Fruit fly (Drosophila melanogaster) whole organism, wandering third instar larva: ENCODE results near the gene Jon65Ai.

Experiments used
- Abd-B ChIP-seq: fragments of >200 bp; optimal IDR thresholded peaks from 2 replicates; lab custom pipeline; 2017; ENCODE audit warnings: missing biosample characterization, missing genetic modification characterization
- CG32264 ChIP-seq: fragments of 200-800 bp; sonication (Bioruptor generic); optimal IDR thresholded peaks from 2 replicates; lab custom pipeline; 2016; ENCODE audit warnings: missing biosample characterization, missing genetic modification characterization
- CG9705 ChIP-seq: fragments of 200-800 bp; sonication (Bioruptor generic); optimal IDR thresholded peaks from 2 replicates; lab custom pipeline; 2018; ENCODE audit warnings: missing biosample characterization, mild to moderate bottlenecking, missing genetic modification characterization
- CrebA ChIP-seq: fragments of 200-800 bp; sonication (Bioruptor generic); optimal IDR thresholded peaks from 2 replicates; lab custom pipeline; 2016; ENCODE audit warnings: missing biosample characterization, mild to moderate bottlenecking, missing genetic modification characterization, borderline replicate concordance
- Dfd ChIP-seq: fragments of >200 bp; optimal IDR thresholded peaks from 2 replicates; lab custom pipeline; 2017; ENCODE audit warnings: missing biosample characterization, missing genetic modification characterization
- Dif ChIP-seq: fragments of 200-275, 200-300 bp; sonication (Bioruptor generic); optimal IDR thresholded peaks from 2 replicates; lab custom pipeline; 2018; ENCODE audit warnings: missing biosample characterization, missing genetic modification characterization; ENCODE audit not compliant: partially characterized antibody
- GATAd ChIP-seq: sonication (Bioruptor generic); optimal IDR thresholded peaks from 2 replicates; lab custom pipeline; 2016; ENCODE audit warnings: missing biosample characterization, missing genetic modification characterization
- HLH106 ChIP-seq: fragments of 200-800 bp; optimal IDR thresholded peaks from 3 replicates; lab custom pipeline; 2019; ENCODE audit warnings: missing biosample characterization, mild to moderate bottlenecking, missing genetic modification characterization, moderate library complexity
- Hnf4 ChIP-seq: fragments of 200-800 bp; sonication (Bioruptor generic); optimal IDR thresholded peaks from 2 replicates; lab custom pipeline; 2016; ENCODE audit warnings: missing biosample characterization, mild to moderate bottlenecking, missing genetic modification characterization
- Hr78 ChIP-seq: fragments of >200 bp; optimal IDR thresholded peaks from 2 replicates; lab custom pipeline; 2017; ENCODE audit warnings: missing biosample characterization, missing genetic modification characterization
- Hr83 ChIP-seq: fragments of 200-300 bp; sonication (Bioruptor generic); optimal IDR thresholded peaks from 2 replicates; lab custom pipeline; 2016; ENCODE audit warnings: missing biosample characterization, mild to moderate bottlenecking, missing genetic modification characterization, moderate library complexity; ENCODE audit not compliant: poor library complexity, severe bottlenecking
- Jra ChIP-seq: sonication (Bioruptor generic); optimal IDR thresholded peaks from 2 replicates; lab custom pipeline; 2016; ENCODE audit warnings: missing biosample characterization, missing genetic modification characterization
- Mio ChIP-seq: sonication (Bioruptor generic); optimal IDR thresholded peaks from 2 replicates; lab custom pipeline; 2016; ENCODE audit warnings: missing biosample characterization, missing genetic modification characterization
- Myc ChIP-seq: fragments of >200 bp; optimal IDR thresholded peaks from 2 replicates; lab custom pipeline; 2017
- N ChIP-seq: fragments of >200 bp; optimal IDR thresholded peaks from 2 replicates; lab custom pipeline; 2018; ENCODE audit warnings: missing biosample characterization, missing external identifiers, missing genetic modification characterization
- OdsH ChIP-seq: fragments of 200-800 bp; sonication (Bioruptor generic); optimal IDR thresholded peaks from 2 replicates; lab custom pipeline; 2016; ENCODE audit warnings: missing biosample characterization, mild to moderate bottlenecking, missing genetic modification characterization
- Rel ChIP-seq, 2 experiments: fragments of 200-800 bp; sonication (Bioruptor generic) in 1 of 2; optimal IDR thresholded peaks; 2 replicates in 1 of 2; 3 replicates in 1 of 2; lab custom pipeline; 2016 to 2019; ENCODE audit warnings: mild to moderate bottlenecking in 2 of 2, missing biosample characterization in 2 of 2, missing genetic modification characterization in 2 of 2, moderate library complexity in 1 of 2
- Sp1 ChIP-seq: fragments of 200-800 bp; sonication (Bioruptor generic); optimal IDR thresholded peaks from 3 replicates; lab custom pipeline; 2019; ENCODE audit warnings: missing biosample characterization, mild to moderate bottlenecking, missing genetic modification characterization, moderate library complexity
- Vsx2 ChIP-seq: fragments of 200-300, 225-300 bp; sonication (Bioruptor generic); optimal IDR thresholded peaks from 2 replicates; lab custom pipeline; 2018; ENCODE audit warnings: missing biosample characterization, missing genetic modification characterization; ENCODE audit not compliant: partially characterized antibody
- br ChIP-seq: fragments of 200-800 bp; sonication (Bioruptor generic); optimal IDR thresholded peaks from 2 replicates; lab custom pipeline; 2016; ENCODE audit warnings: missing biosample characterization, missing genetic modification characterization
- brk ChIP-seq: fragments of 200-800 bp; sonication (Bioruptor generic); optimal IDR thresholded peaks from 2 replicates; lab custom pipeline; 2016; ENCODE audit warnings: missing biosample characterization, mild to moderate bottlenecking, missing genetic modification characterization
- dl ChIP-seq, 2 experiments: fragments of 175-275, 200-275 bp in 1 of 2; fragments of 200-275 bp in 1 of 2; sonication (Bioruptor generic); optimal IDR thresholded peaks; lab custom pipeline; 2018; ENCODE audit warnings: mild to moderate bottlenecking in 2 of 2, missing biosample characterization in 2 of 2, missing genetic modification characterization in 2 of 2, moderate library complexity in 2 of 2; ENCODE audit not compliant: partially characterized antibody in 2 of 2, insufficient read depth in 1 of 2
- dmrt93B ChIP-seq: fragments of 200-800 bp; sonication (Bioruptor generic); optimal IDR thresholded peaks from 2 replicates; lab custom pipeline; 2018; ENCODE audit warnings: missing biosample characterization, mild to moderate bottlenecking, missing genetic modification characterization
- dsf ChIP-seq: sonication (Bioruptor generic); optimal IDR thresholded peaks from 2 replicates; lab custom pipeline; 2016; ENCODE audit warnings: missing biosample characterization, missing genetic modification characterization, borderline replicate concordance
- ey ChIP-seq: fragments of 200-800 bp; sonication (Bioruptor generic); optimal IDR thresholded peaks from 2 replicates; lab custom pipeline; 2016; ENCODE audit warnings: missing biosample characterization, missing genetic modification characterization
- foxo ChIP-seq, 2 experiments: fragments of 200-800 bp; sonication (Bioruptor generic); optimal IDR thresholded peaks; 2 replicates in 1 of 2; 3 replicates in 1 of 2; lab custom pipeline; 2016 to 2017; ENCODE audit warnings: missing biosample characterization in 2 of 2, missing genetic modification characterization in 2 of 2
- fru ChIP-seq: fragments of 200-800 bp; sonication (Bioruptor generic); optimal IDR thresholded peaks from 3 replicates; lab custom pipeline; 2016; ENCODE audit warnings: missing biosample characterization, mild to moderate bottlenecking, missing genetic modification characterization
- h ChIP-seq: fragments of 200-800 bp; sonication (Bioruptor generic); optimal IDR thresholded peaks from 3 replicates; lab custom pipeline; 2016; ENCODE audit warnings: missing biosample characterization, mild to moderate bottlenecking, missing genetic modification characterization
- jim ChIP-seq: fragments of 175-275, 200-325 bp; sonication (Bioruptor generic); optimal IDR thresholded peaks from 2 replicates; lab custom pipeline; 2016; ENCODE audit warnings: missing biosample characterization, mild to moderate bottlenecking, missing genetic modification characterization
- lola ChIP-seq: fragments of >200 bp; optimal IDR thresholded peaks from 2 replicates; lab custom pipeline; 2017; ENCODE audit warnings: missing biosample characterization, missing genetic modification characterization
- pan ChIP-seq: fragments of >200 bp; optimal IDR thresholded peaks from 2 replicates; lab custom pipeline; 2017
- psq ChIP-seq: fragments of 200-800 bp; sonication (Bioruptor generic); optimal IDR thresholded peaks from 3 replicates; lab custom pipeline; 2017; ENCODE audit warnings: missing biosample characterization, mild to moderate bottlenecking, missing genetic modification characterization, moderate library complexity
- rgr ChIP-seq: fragments of 200-800 bp; sonication (Bioruptor generic); optimal IDR thresholded peaks from 3 replicates; lab custom pipeline; 2016; ENCODE audit warnings: missing biosample characterization, mild to moderate bottlenecking, missing genetic modification characterization
- sage ChIP-seq: fragments of 200-800 bp; sonication (Bioruptor generic); optimal IDR thresholded peaks from 2 replicates; lab custom pipeline; 2016; ENCODE audit warnings: missing biosample characterization, mild to moderate bottlenecking, missing genetic modification characterization
- sv ChIP-seq: fragments of 200-800 bp; sonication (Bioruptor generic); optimal IDR thresholded peaks from 3 replicates; lab custom pipeline; 2016; ENCODE audit warnings: missing biosample characterization, missing genetic modification characterization
- usp ChIP-seq: fragments of >200 bp; optimal IDR thresholded peaks from 2 replicates; lab custom pipeline; 2017; ENCODE audit warnings: missing biosample characterization, missing genetic modification characterization
- woc ChIP-seq: sonication (Bioruptor generic); optimal IDR thresholded peaks from 2 replicates; lab custom pipeline; 2016; ENCODE audit warnings: missing biosample characterization, mild to moderate bottlenecking, missing genetic modification characterization

Gene Jon65Ai

DNA sequence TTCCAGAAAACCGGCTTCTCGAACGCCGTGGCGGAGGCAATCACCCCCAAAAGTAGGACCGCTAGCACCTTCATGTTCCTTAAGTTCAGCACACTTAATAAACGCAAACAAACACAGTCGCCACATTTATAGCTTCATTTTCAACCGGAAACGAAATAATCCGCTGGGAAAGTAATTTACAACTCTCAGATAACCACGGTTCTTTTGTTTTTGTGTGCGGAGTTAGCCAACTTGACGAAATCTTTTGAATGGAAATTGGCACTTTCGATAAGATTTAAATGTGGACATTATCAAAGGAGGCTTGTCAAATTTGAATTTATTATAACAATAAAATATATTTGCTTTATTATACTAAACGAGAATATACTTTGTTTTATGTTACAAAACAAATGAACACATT lies at the start of gene Jon65Ai:
Gene Jon65Ai (minus strand): TSS at position 101 of the 400 bp plus-strand sequence.
- TF ChIP-seq dmrt93B (GFP tag; lab: Kevin White, UChicago) (no peak), Rel (GFP tag; optimal IDR thresholded peaks at IDR 0.05; lab: Kevin White, UChicago) (no peak), Rel (tag; optimal IDR thresholded peaks at IDR 0.05; lab: Kevin White, UChicago) (peak; percentile 80)

DNA sequence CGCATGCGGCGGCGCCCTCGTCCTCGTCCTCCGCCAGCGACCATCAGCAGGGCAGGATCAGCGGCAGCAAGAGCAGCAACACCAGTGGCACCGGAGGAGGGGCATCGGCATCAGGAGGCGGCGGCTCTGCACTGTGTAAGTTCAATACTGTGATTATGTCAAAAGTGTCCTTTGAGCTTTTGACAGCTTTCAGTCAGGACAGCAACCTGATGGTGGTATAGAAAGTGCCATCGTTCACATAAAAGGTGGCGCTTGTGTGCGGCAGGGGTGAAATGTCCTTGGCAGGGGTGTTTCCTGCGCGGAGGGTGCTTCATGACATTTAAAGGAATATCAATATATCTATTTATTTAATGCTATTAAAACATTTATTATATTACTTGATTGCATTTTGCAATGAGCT lies 49.4 kb upstream of the Jon65Ai start:
- TF ChIP-seq Sp1 (GFP tag; lab: Kevin White, UChicago) (no peak), dl (GFP tag; optimal IDR thresholded peaks at IDR 0.05; lab: Kevin White, UChicago; ENCODE audit: insufficient read depth in 1 of 2, partially characterized antibody in 2 of 2) (no peak), CrebA (GFP tag; lab: Kevin White, UChicago) (no peak), Hr78 (GFP tag; lab: Kevin White, UChicago) (no peak), foxo (GFP tag; optimal IDR thresholded peaks at IDR 0.05; lab: Kevin White, UChicago) (no peak), br (GFP tag; lab: Kevin White, UChicago) (no peak), Vsx2 (GFP tag; lab: Kevin White, UChicago) (no peak), ey (GFP tag; lab: Kevin White, UChicago) (no peak), jim (GFP tag; lab: Kevin White, UChicago) (no peak), Jra (GFP tag; lab: Kevin White, UChicago) (no peak), Dfd (GFP tag; lab: Kevin White, UChicago) (no peak), h (GFP tag; lab: Kevin White, UChicago) (no peak), sv (no peak), Abd-B (no peak), Hr83 (GFP tag; lab: Kevin White, UChicago) (no peak), rgr (GFP tag; lab: Kevin White, UChicago) (no peak), Mio (GFP tag; lab: Kevin White, UChicago) (no peak), CG32264 (GFP tag; lab: Kevin White, UChicago) (no peak), dsf (GFP tag; lab: Kevin White, UChicago) (no peak)

DNA sequence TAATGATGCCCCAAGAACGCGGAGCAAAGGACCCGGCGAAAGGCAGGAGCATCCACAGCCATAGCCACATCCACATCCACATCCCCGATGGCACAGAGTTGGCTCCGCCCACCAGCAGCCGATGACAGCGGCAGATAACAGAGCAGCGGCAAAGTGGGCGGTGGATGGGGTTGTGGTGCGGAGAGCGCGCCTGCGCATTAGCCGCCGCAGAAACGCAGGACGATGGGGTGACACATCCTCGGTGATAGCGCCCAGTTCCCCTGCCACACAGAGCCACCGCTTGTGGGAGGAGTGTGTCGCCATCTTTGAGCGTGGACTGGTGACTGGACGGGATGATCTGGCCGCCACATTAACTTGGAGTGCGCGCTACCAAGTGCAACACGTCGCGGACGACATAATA lies 43.0 kb upstream of the Jon65Ai start, which contains the start of gene Ets65A:
Gene Ets65A (plus strand): TSS at position 348 of the 400 bp plus-strand sequence.
- no peak for TF ChIP-seq Rel (GFP tag; optimal IDR thresholded peaks at IDR 0.05; lab: Kevin White, UChicago)
- no peak for TF ChIP-seq Rel (tag; optimal IDR thresholded peaks at IDR 0.05; lab: Kevin White, UChicago)
- no peak for TF ChIP-seq Myc (lab: Kevin White, UChicago)
- TF ChIP-seq Dif (GFP tag; lab: Kevin White, UChicago) = no peak
- no peak for TF ChIP-seq dmrt93B (GFP tag; lab: Kevin White, UChicago)
- TF ChIP-seq ey (GFP tag; lab: Kevin White, UChicago) = no peak
- TF ChIP-seq br (GFP tag; lab: Kevin White, UChicago) = no peak
- TF ChIP-seq lola (GFP tag; lab: Kevin White, UChicago) = no peak
- TF ChIP-seq pan = no peak
- TF ChIP-seq, all 38 proteins: peak for 0

DNA sequence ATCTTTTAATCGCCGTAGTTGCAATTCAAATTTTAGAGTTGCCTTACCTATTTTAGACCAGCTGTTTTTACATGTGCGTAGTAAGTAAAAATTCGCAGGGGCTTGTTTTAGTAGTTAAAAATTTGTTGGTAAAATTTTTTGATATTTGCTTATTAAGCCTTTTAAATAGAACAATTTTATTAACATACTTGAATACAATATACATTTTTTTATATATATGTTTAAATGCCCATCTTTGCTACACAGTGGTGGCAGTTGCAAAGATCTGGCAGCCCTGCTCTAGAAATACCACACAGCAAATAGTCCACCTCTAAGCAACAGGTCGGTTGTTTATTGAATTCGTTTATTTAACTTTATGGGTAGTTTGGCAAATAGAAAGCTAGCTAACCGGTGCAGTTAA lies 40.5 kb upstream of the Jon65Ai start, which contains the start of the genes CG10467 and loj:
Gene CG10467 (minus strand): TSS at position 51 of the 400 bp plus-strand sequence.
Gene loj (plus strand): TSS at position 291 of the 400 bp plus-strand sequence.
- TF ChIP-seq jim (GFP tag; lab: Kevin White, UChicago) = no peak
- peak; percentile 89 for TF ChIP-seq psq
- TF ChIP-seq lola (GFP tag; lab: Kevin White, UChicago) = no peak
- TF ChIP-seq Dfd (GFP tag; lab: Kevin White, UChicago) = no peak
- peak; percentile 88 for TF ChIP-seq CG9705 (GFP tag; lab: Kevin White, UChicago)
- peak; percentile 63 for TF ChIP-seq woc (GFP tag; lab: Kevin White, UChicago)
- peak; percentile 91 for TF ChIP-seq dmrt93B (GFP tag; lab: Kevin White, UChicago)
- no peak for TF ChIP-seq Mio (GFP tag; lab: Kevin White, UChicago)
- TF ChIP-seq ey (GFP tag; lab: Kevin White, UChicago) = peak; percentile 85
- no peak for TF ChIP-seq usp (GFP tag; lab: Kevin White, UChicago)
- peak; percentile 92 for TF ChIP-seq sv
- TF ChIP-seq CG32264 (GFP tag; lab: Kevin White, UChicago) = peak; percentile 19
- TF ChIP-seq Vsx2 (GFP tag; lab: Kevin White, UChicago) = no peak
- TF ChIP-seq Hr83 (GFP tag; lab: Kevin White, UChicago) = peak; percentile 72
- peak; percentile 94 for TF ChIP-seq rgr (GFP tag; lab: Kevin White, UChicago)
- no peak for TF ChIP-seq dl (GFP tag; optimal IDR thresholded peaks at IDR 0.05; lab: Kevin White, UChicago; ENCODE audit: insufficient read depth in 1 of 2, partially characterized antibody in 2 of 2)
- TF ChIP-seq Jra (GFP tag; lab: Kevin White, UChicago) = peak; percentile 75
- TF ChIP-seq Dif (GFP tag; lab: Kevin White, UChicago) = no peak
- TF ChIP-seq Hnf4 (GFP tag; lab: Kevin White, UChicago) = peak; percentile 89
- peak; percentile 90 for TF ChIP-seq brk (GFP tag; lab: Kevin White, UChicago)
- peak in 1 of 2 experiments; percentile 92 for TF ChIP-seq foxo (GFP tag; optimal IDR thresholded peaks at IDR 0.05; lab: Kevin White, UChicago)
- peak; percentile 77 for TF ChIP-seq GATAd (GFP tag; lab: Kevin White, UChicago)
- peak; percentile 81 for TF ChIP-seq fru (GFP tag; lab: Kevin White, UChicago)
- no peak for TF ChIP-seq Abd-B
- no peak for TF ChIP-seq Hr78 (GFP tag; lab: Kevin White, UChicago)
- TF ChIP-seq h (GFP tag; lab: Kevin White, UChicago) = peak; percentile 89
- peak; percentile 89 for TF ChIP-seq OdsH (GFP tag; lab: Kevin White, UChicago)
- TF ChIP-seq sage (GFP tag; lab: Kevin White, UChicago) = peak; percentile 52
- TF ChIP-seq dsf (GFP tag; lab: Kevin White, UChicago) = peak; percentile 57
- TF ChIP-seq N (GFP tag; lab: Kevin White, UChicago) = no peak
- no peak for TF ChIP-seq Myc (lab: Kevin White, UChicago)
- no peak for TF ChIP-seq Rel (GFP tag; optimal IDR thresholded peaks at IDR 0.05; lab: Kevin White, UChicago)
- TF ChIP-seq Rel (tag; optimal IDR thresholded peaks at IDR 0.05; lab: Kevin White, UChicago) = peak; percentile 50
- TF ChIP-seq CrebA (GFP tag; lab: Kevin White, UChicago) = peak; percentile 7
- peak; percentile 59 for TF ChIP-seq br (GFP tag; lab: Kevin White, UChicago)
- peak; percentile 92 for TF ChIP-seq HLH106 (tag; lab: Kevin White, UChicago)
- no peak for TF ChIP-seq pan
